Fruit fly (Drosophila melanogaster): ENCODE data around the gene CG15543.

DNA sequence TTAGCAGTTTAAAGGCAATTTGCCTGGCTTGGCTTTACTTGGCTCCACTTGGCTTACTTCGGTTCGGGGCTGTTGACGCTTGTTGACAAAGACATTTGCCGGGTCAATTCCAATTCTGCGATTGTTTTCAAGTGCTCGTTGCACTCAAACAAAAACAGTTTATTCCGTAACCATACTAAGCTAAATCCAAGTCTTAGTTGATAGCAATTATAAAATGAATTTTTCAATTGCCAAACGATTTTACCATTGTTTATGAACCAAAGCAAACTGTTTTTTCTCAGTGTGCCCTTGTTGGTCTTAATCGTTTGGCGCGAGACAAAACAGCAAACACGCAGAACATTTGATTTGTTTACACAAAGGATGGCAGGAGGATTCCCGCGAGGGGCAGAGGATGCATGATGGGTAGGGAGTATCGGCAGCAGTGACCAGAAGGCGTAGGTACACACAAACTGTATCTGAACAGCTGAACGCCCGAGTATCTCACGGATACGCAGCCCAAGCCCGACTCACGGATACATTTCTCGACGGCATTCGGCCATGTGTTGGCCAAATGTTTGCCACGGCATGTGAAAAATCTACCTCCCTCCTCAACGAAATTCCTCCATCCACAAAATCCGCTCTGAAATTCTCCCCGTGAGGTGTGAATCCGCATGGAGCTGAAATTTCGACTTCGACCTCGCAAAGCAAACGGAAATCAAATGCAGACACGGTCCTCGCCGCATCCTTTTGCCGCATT, 12.0 kb downstream of the CG15543 start:
- TF ChIP-seq psq (optimal IDR thresholded peaks at IDR 0.05) = no peak
- TF ChIP-seq Myc (optimal IDR thresholded peaks at IDR 0.05) = no peak
- no peak for TF ChIP-seq h (optimal IDR thresholded peaks at IDR 0.05)
- TF ChIP-seq Sin3A (optimal IDR thresholded peaks at IDR 0.05) = no peak
- TF ChIP-seq ttk (optimal IDR thresholded peaks at IDR 0.05) = no peak
- TF ChIP-seq insv (optimal IDR thresholded peaks at IDR 0.05) = no peak
